Worm (Caenorhabditis elegans): ENCODE measurements around the gene rps-24.

- TF ChIP-seq klf-2 (GFP tag; conservative IDR thresholded peaks at IDR 0.05) (no peak), T22C8.4 (GFP tag; IDR thresholded peaks at IDR 0.05) (no peak)
Observed at ce11 chrIV:428869-429268, 43.2 kb downstream of the rps-24 start, which contains the start of gene Y66H1A.5.
